Worm (Caenorhabditis elegans): ENCODE results near the gene cyp-33C8.

cyp-33C8 gene

DNA sequence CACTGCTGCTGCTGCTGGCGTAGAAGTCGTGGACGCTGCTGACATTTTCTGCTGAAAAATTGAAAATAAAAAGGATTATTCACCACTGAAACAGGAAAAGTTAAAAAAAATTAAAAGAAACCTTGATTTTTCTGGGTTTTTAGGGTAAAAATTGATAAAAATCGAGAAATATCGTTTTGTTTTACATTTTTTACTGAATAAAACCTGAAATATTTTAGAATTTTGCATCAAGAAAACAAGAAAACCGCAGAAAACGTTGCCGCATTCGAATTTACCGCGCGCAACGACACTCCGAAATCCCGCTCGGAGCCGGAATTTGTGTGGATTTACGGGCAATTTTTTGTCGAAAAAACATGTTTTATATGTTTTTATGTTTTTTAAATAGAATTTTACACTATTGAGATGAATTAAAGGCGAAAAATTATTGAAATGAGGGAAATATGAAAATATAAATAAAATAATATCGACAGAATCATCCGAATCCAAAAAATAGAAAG lies 43.9 kb downstream of the cyp-33C8 start, which contains the start of gene chk-1 (continued):
- TF ChIP-seq nhr-80 (tag; optimal IDR thresholded peaks at IDR 0.05), result no peak
- TF ChIP-seq F52B5.7 (tag; optimal IDR thresholded peaks at IDR 0.05), result no peak
- peak; percentile 88 for TF ChIP-seq lin-54 (GFP tag; optimal IDR thresholded peaks at IDR 0.05)
- no peak for TF ChIP-seq T07F8.4 (tag; optimal IDR thresholded peaks at IDR 0.05)
- TF ChIP-seq pbrm-1 (GFP tag; IDR thresholded peaks at IDR 0.05), result no peak
- no peak for TF ChIP-seq aptf-2 (GFP tag; conservative IDR thresholded peaks at IDR 0.05)
- TF ChIP-seq Y67H2A.10 (GFP tag; conservative IDR thresholded peaks at IDR 0.05), result no peak
- TF ChIP-seq ceh-91 (GFP tag; IDR thresholded peaks at IDR 0.05), result no peak
- no peak for TF ChIP-seq ceh-27 (GFP tag; optimal IDR thresholded peaks at IDR 0.05)
- TF ChIP-seq bed-1 (GFP tag; IDR thresholded peaks at IDR 0.05), result no peak
- peak; percentile 9 for TF ChIP-seq snpc-1.1 (tag; optimal IDR thresholded peaks at IDR 0.05; ENCODE audit: insufficient read depth)
- TF ChIP-seq Y79H2A.3 (GFP tag; conservative IDR thresholded peaks at IDR 0.05), result no peak
- TF ChIP-seq Y53F4B.3 (GFP tag; IDR thresholded peaks at IDR 0.05), result no peak
- TF ChIP-seq die-1 (tag; optimal IDR thresholded peaks at IDR 0.05), result no peak
- no peak for TF ChIP-seq tbx-9 (tag; optimal IDR thresholded peaks at IDR 0.05; ENCODE audit: borderline replicate concordance)
- no peak for TF ChIP-seq lin-40 (tag; optimal IDR thresholded peaks at IDR 0.05)
- no peak for TF ChIP-seq him-1 (tag; optimal IDR thresholded peaks at IDR 0.05)
- TF ChIP-seq mes-4 (tag; optimal IDR thresholded peaks at IDR 0.05), result no peak
- no peak for TF ChIP-seq B0336.3 (GFP tag; IDR thresholded peaks at IDR 0.05)
- no peak for TF ChIP-seq tlf-1 (GFP tag; optimal IDR thresholded peaks at IDR 0.05)
- TF ChIP-seq dpl-1 (GFP tag; optimal IDR thresholded peaks at IDR 0.05), result peak; percentile 84
- no peak for TF ChIP-seq mel-28 (tag; optimal IDR thresholded peaks at IDR 0.05; ENCODE audit: borderline replicate concordance)
- TF ChIP-seq mcd-1 (GFP tag; IDR thresholded peaks at IDR 0.05), result peak; percentile 22; the same call in 1 of the 2 replicates
- no peak for TF ChIP-seq egl-18 (GFP tag; IDR thresholded peaks at IDR 0.05)
- no peak for TF ChIP-seq ztf-25 (GFP tag; IDR thresholded peaks at IDR 0.05)
- TF ChIP-seq hlh-12 (tag; optimal IDR thresholded peaks at IDR 0.05), result no peak
- TF ChIP-seq Y56A3A.18 (GFP tag; IDR thresholded peaks at IDR 0.05), result no peak
- 0 out of 2 replicates have a peak, but pooled peaks have one; percentile 8 for TF ChIP-seq zfh-2 (GFP tag; conservative IDR thresholded peaks at IDR 0.05)
- TF ChIP-seq fkh-3 (tag; optimal IDR thresholded peaks at IDR 0.05), result no peak
- TF ChIP-seq B0035.1 (tag; optimal IDR thresholded peaks at IDR 0.05), result no peak
- no peak for TF ChIP-seq mxl-1 (tag; optimal IDR thresholded peaks at IDR 0.05)
- TF ChIP-seq ztf-18 (tag; optimal IDR thresholded peaks at IDR 0.05), result no peak
- peak in 2 of 3 experiments; percentile 32 to 87 for TF ChIP-seq lin-35 (GFP tag; optimal IDR thresholded peaks at IDR 0.05)
- TF ChIP-seq attf-6 (GFP tag; IDR thresholded peaks at IDR 0.05), result no peak
- TF ChIP-seq lsl-1 (GFP tag; optimal IDR thresholded peaks at IDR 0.05), result peak; percentile 38
- TF ChIP-seq somi-1 (GFP tag; optimal IDR thresholded peaks at IDR 0.05), result no peak

DNA sequence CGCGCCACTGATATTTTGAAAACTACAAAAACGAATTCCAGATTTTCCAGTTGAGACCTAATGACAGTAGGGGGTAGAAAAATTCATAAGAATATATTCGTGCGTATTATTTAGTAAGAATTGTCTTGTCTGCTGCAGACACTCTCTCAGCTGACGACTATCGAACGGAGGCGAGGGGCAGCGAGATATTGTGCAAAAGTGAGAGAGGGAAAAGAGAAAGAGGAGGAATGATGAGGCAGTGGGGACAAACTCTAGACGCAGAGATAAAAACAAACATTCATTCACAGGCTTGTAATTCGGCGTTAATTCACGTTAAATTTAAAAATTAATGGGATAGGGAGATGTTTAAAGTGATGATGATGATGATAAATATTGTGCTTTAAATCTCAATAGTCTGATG lies 46.5 kb downstream of the cyp-33C8 start, which contains the start of gene gid-7:
TSS of gene gid-7 (minus strand) at position 188 of the 400 bp plus-strand sequence.
- peak; percentile 97 for TF ChIP-seq hmg-1.2 (GFP tag; IDR thresholded peaks at IDR 0.05)
- TF ChIP-seq aptf-2 (GFP tag; conservative IDR thresholded peaks at IDR 0.05), result no peak
- TF ChIP-seq pbrm-1 (GFP tag; IDR thresholded peaks at IDR 0.05), result no peak
- TF ChIP-seq lin-35 (GFP tag; optimal IDR thresholded peaks at IDR 0.05), result peak in 1 of 3 experiments; percentile 9
- peak; percentile 3 for TF ChIP-seq snpc-1.3 (tag; optimal IDR thresholded peaks at IDR 0.05; ENCODE audit: insufficient read depth)
- TF ChIP-seq dpl-1 (GFP tag; optimal IDR thresholded peaks at IDR 0.05), result no peak
- peak; percentile 6 for TF ChIP-seq lin-54 (GFP tag; optimal IDR thresholded peaks at IDR 0.05)
- no peak for TF ChIP-seq Y95B8A.8 (GFP tag; IDR thresholded peaks at IDR 0.05)
- TF ChIP-seq hrde-1 (tag; optimal IDR thresholded peaks at IDR 0.05; ENCODE audit: borderline replicate concordance), result no peak
- 0 out of 2 replicates have a peak, but pooled peaks have one; percentile 54 for TF ChIP-seq Y56A3A.18 (GFP tag; IDR thresholded peaks at IDR 0.05)
- no peak for TF ChIP-seq ceh-100 (GFP tag; IDR thresholded peaks at IDR 0.05)
- TF ChIP-seq ztf-6 (GFP tag; IDR thresholded peaks at IDR 0.05), result no peak
- TF ChIP-seq F33H1.4 (GFP tag; IDR thresholded peaks at IDR 0.05), result no peak
- no peak for TF ChIP-seq F57A8.1 (GFP tag; optimal IDR thresholded peaks at IDR 0.05)
- no peak for TF ChIP-seq nhr-80 (tag; optimal IDR thresholded peaks at IDR 0.05)
- no peak for TF ChIP-seq zfh-2 (GFP tag; conservative IDR thresholded peaks at IDR 0.05)
- no peak for TF ChIP-seq hlh-12 (tag; optimal IDR thresholded peaks at IDR 0.05)
- peak; percentile 4 for TF ChIP-seq tlf-1 (GFP tag; optimal IDR thresholded peaks at IDR 0.05)
- TF ChIP-seq B0035.1 (tag; optimal IDR thresholded peaks at IDR 0.05), result no peak
- no peak for TF ChIP-seq ama-1 (optimal IDR thresholded peaks at IDR 0.05)
- peak in 1 of 2 experiments; percentile 48 for TF ChIP-seq ama-1 (GFP tag; optimal IDR thresholded peaks at IDR 0.05)
- TF ChIP-seq snpc-3.4 (tag; optimal IDR thresholded peaks at IDR 0.05), result no peak
- peak; percentile 30; the same call in 1 of the 2 replicates for TF ChIP-seq B0336.3 (GFP tag; IDR thresholded peaks at IDR 0.05)

All from whole organism, young adult.